Fruit fly (Drosophila melanogaster): Measurements from ENCODE around the gene Sytalpha.
A peak's percentile ranks its signal among the peaks of the same experiment; 100 is the strongest.

The Sytalpha gene

dm6 chr2L:17588173-17589082 is 3.6 kb upstream of the Sytalpha start (continued):
- TF ChIP-seq C15 (GFP tag; IDR thresholded peaks at IDR 0.05) (no peak), trem (tag; optimal IDR thresholded peaks at IDR 0.05) (peak; percentile 36), CG17328 (GFP tag; IDR thresholded peaks at IDR 0.05) (no peak), Asciz (GFP tag; optimal IDR thresholded peaks at IDR 0.05) (peak; percentile 4), Hmx (GFP tag; optimal IDR thresholded peaks at IDR 0.05) (no peak), slp2 (GFP tag; optimal IDR thresholded peaks at IDR 0.05) (no peak), sna (GFP tag; IDR thresholded peaks at IDR 0.05; ENCODE audit: partially characterized antibody) (no peak), CG2678 (tag; optimal IDR thresholded peaks at IDR 0.05) (peak; percentile 82), CG32532 (GFP tag; IDR thresholded peaks at IDR 0.05) (no peak), CG9876 (GFP tag; optimal IDR thresholded peaks at IDR 0.05) (no peak), ems (GFP tag; optimal IDR thresholded peaks at IDR 0.05) (no peak), CG10267 (tag; optimal IDR thresholded peaks at IDR 0.05) (peak; percentile 69), CHES-1-like (GFP tag; optimal IDR thresholded peaks at IDR 0.05) (no peak), CG4707 (GFP tag; optimal IDR thresholded peaks at IDR 0.05) (no peak), Bdp1 (GFP tag; optimal IDR thresholded peaks at IDR 0.05) (no peak), Doc3 (GFP tag; IDR thresholded peaks at IDR 0.05; ENCODE audit: partially characterized antibody) (no peak), dan (GFP tag; IDR thresholded peaks at IDR 0.05) (no peak), Neu2 (GFP tag; optimal IDR thresholded peaks at IDR 0.05; ENCODE audit: borderline replicate concordance) (no peak), Fer2 (tag; optimal IDR thresholded peaks at IDR 0.05) (no peak), CG10274 (GFP tag; optimal IDR thresholded peaks at IDR 0.05) (no peak), CG6791 (GFP tag; IDR thresholded peaks at IDR 0.05; ENCODE audit: partially characterized antibody) (no peak), hbn (GFP tag; IDR thresholded peaks at IDR 0.05; ENCODE audit: partially characterized antibody) (no peak), CG15514 (GFP tag; optimal IDR thresholded peaks at IDR 0.05) (no peak), crp (GFP tag; optimal IDR thresholded peaks at IDR 0.05) (no peak), CG30020 (tag; optimal IDR thresholded peaks at IDR 0.05) (no peak), Vsx1 (GFP tag; optimal IDR thresholded peaks at IDR 0.05) (no peak)

- peak; percentile 81 for TF ChIP-seq CG13894 (tag; optimal IDR thresholded peaks at IDR 0.05)
- peak; percentile 85 for TF ChIP-seq gsb-n (tag; optimal IDR thresholded peaks at IDR 0.05)
- TF ChIP-seq CG3163 (GFP tag; optimal IDR thresholded peaks at IDR 0.05), result no peak
- TF ChIP-seq CkIIα-i1 (GFP tag; IDR thresholded peaks at IDR 0.05), result no peak
- no peak for TF ChIP-seq z (GFP tag; IDR thresholded peaks at IDR 0.05)
- no peak for TF ChIP-seq CG13775 (GFP tag; optimal IDR thresholded peaks at IDR 0.05)
- no peak for TF ChIP-seq sug (tag; optimal IDR thresholded peaks at IDR 0.05)
- peak; percentile 63 for TF ChIP-seq onecut (GFP tag; IDR thresholded peaks at IDR 0.05)
- no peak for TF ChIP-seq CG15073 (GFP tag; optimal IDR thresholded peaks at IDR 0.05)
- TF ChIP-seq mld (GFP tag; IDR thresholded peaks at IDR 0.05; ENCODE audit: partially characterized antibody), result no peak
- no peak for TF ChIP-seq Hmx (GFP tag; optimal IDR thresholded peaks at IDR 0.05)
- no peak for TF ChIP-seq pzg (GFP tag; optimal IDR thresholded peaks at IDR 0.05)
- 0 out of 3 replicates have a peak, but pooled peaks have one; percentile 63 for TF ChIP-seq CG2199 (GFP tag; IDR thresholded peaks at IDR 0.05)
- no peak for TF ChIP-seq CG8388 (GFP tag; optimal IDR thresholded peaks at IDR 0.05)
- peak; percentile 44 for TF ChIP-seq Hey (tag; optimal IDR thresholded peaks at IDR 0.05)
- no peak for TF ChIP-seq org-1 (GFP tag; optimal IDR thresholded peaks at IDR 0.05)
- TF ChIP-seq CG11093 (GFP tag; IDR thresholded peaks at IDR 0.05), result no peak
- peak; percentile 35 for TF ChIP-seq kni (GFP tag; optimal IDR thresholded peaks at IDR 0.05)
- TF ChIP-seq pros (GFP tag; optimal IDR thresholded peaks at IDR 0.05), result peak; percentile 65
- peak; percentile 65 for TF ChIP-seq abd-A (tag; optimal IDR thresholded peaks at IDR 0.05)
- no peak for TF ChIP-seq Atf3 (GFP tag; optimal IDR thresholded peaks at IDR 0.05)
- no peak for TF ChIP-seq gem (tag; optimal IDR thresholded peaks at IDR 0.05)
- peak; percentile 24 for TF ChIP-seq run (tag; optimal IDR thresholded peaks at IDR 0.05)
- TF ChIP-seq CG1832 (GFP tag; optimal IDR thresholded peaks at IDR 0.05), result peak; percentile 73
Measured at dm6 chr2L:17589115-17589514, 2.9 kb upstream of the Sytalpha start, which contains the start of gene Oli. Gene Oli, plus strand, starts transcription at chr2L:17589184.

Measured in whole organism, embryonic.